Fruit fly (Drosophila melanogaster) whole organism, embryonic: Measurements from ENCODE around the gene CG8891.

Experiments used
- Bgb ChIP-seq: fragments of 200-800 bp; sonication (Bioruptor generic); IDR thresholded peaks from 2 replicates; pipeline ENCODE4 v1.3.6; 2022; ENCODE audit warnings: missing biosample characterization, missing genetic modification characterization; ENCODE audit not compliant: partially characterized antibody
- Blimp-1 ChIP-seq: fragments of 200-800 bp; sonication (Bioruptor generic); optimal IDR thresholded peaks from 3 replicates; lab custom pipeline; 2018; ENCODE audit warnings: missing biosample characterization, missing genetic modification characterization, mild to moderate bottlenecking, moderate library complexity, missing genetic modification reagents
- CG10979 ChIP-seq: fragments of 200-800 bp; sonication (Bioruptor generic); optimal IDR thresholded peaks from 2 replicates; lab custom pipeline; 2018; ENCODE audit warnings: missing biosample characterization, mild to moderate bottlenecking, missing genetic modification characterization, moderate library complexity
- CG11247 ChIP-seq: fragments of 200-800 bp; sonication (Bioruptor generic); IDR thresholded peaks from 2 replicates; pipeline ENCODE4 v1.3.6; 2022; ENCODE audit warnings: missing biosample characterization, missing genetic modification characterization
- CG12219 ChIP-seq: fragments of 200-800 bp; sonication (Bioruptor generic); optimal IDR thresholded peaks from 3 replicates; lab custom pipeline; 2018; ENCODE audit warnings: missing biosample characterization, mild to moderate bottlenecking, missing genetic modification characterization
- CG1233 ChIP-seq: fragments of 200-800 bp; sonication (Bioruptor generic); optimal IDR thresholded peaks from 4 replicates; lab custom pipeline; 2018; ENCODE audit warnings: missing biosample characterization, mild to moderate bottlenecking, missing genetic modification characterization
- CG12744 ChIP-seq: fragments of 200-800 bp; sonication (Bioruptor generic); optimal IDR thresholded peaks from 2 replicates; lab custom pipeline; 2016; ENCODE audit warnings: missing biosample characterization, missing genetic modification characterization
- CG14050 ChIP-seq: fragments of 200-800 bp; sonication (Bioruptor generic); IDR thresholded peaks from 3 replicates; pipeline ENCODE4 v1.3.6; 2022; ENCODE audit warnings: missing biosample characterization, missing genetic modification characterization
- CG16779 ChIP-seq: fragments of 200-800 bp; sonication (Bioruptor generic); IDR thresholded peaks from 2 replicates; pipeline ENCODE4 v1.3.6; 2022; ENCODE audit warnings: missing biosample characterization, missing genetic modification characterization
- CG2116 ChIP-seq: fragments of 200-800 bp; sonication (Bioruptor generic); optimal IDR thresholded peaks from 3 replicates; lab custom pipeline; 2018; ENCODE audit warnings: missing biosample characterization, mild to moderate bottlenecking, missing genetic modification characterization
- CG32772 ChIP-seq: fragments of 200-800 bp; sonication (Bioruptor generic); IDR thresholded peaks from 2 replicates; pipeline ENCODE4 v1.3.6; 2022; ENCODE audit warnings: missing biosample characterization, missing genetic modification characterization
- CG3726 ChIP-seq: fragments of 200-800 bp; sonication (Bioruptor generic); IDR thresholded peaks from 3 replicates; pipeline ENCODE4, ENCODE4 v1.3.6; 2022; ENCODE audit warnings: missing biosample characterization, missing genetic modification characterization
- CG6654 ChIP-seq: fragments of 200-800 bp; sonication (Bioruptor generic); optimal IDR thresholded peaks from 2 replicates; lab custom pipeline; 2017; ENCODE audit warnings: missing biosample characterization, mild to moderate bottlenecking, missing genetic modification characterization
- CG7271 ChIP-seq: fragments of 200-800 bp; sonication (Bioruptor generic); optimal IDR thresholded peaks from 2 replicates; lab custom pipeline; 2018; ENCODE audit warnings: missing biosample characterization, mild to moderate bottlenecking, missing genetic modification characterization, moderate library complexity
- CG8924 ChIP-seq: fragments of 200-800 bp; optimal IDR thresholded peaks from 3 replicates; lab custom pipeline; 2019; ENCODE audit warnings: missing biosample characterization, mild to moderate bottlenecking, missing genetic modification characterization, moderate library complexity
- CG8944 ChIP-seq: fragments of 200-800 bp; sonication (Bioruptor generic); optimal IDR thresholded peaks from 3 replicates; lab custom pipeline; 2016; ENCODE audit warnings: missing biosample characterization, missing genetic modification characterization
- CG9727 ChIP-seq: fragments of 200-800 bp; sonication (Bioruptor generic); optimal IDR thresholded peaks from 3 replicates; lab custom pipeline; 2017; ENCODE audit warnings: missing biosample characterization, mild to moderate bottlenecking, missing genetic modification characterization
- Dad ChIP-seq: fragments of 200-800 bp; sonication (Bioruptor generic); optimal IDR thresholded peaks from 3 replicates; lab custom pipeline; 2016; ENCODE audit warnings: missing biosample characterization, missing genetic modification characterization
- Dbx ChIP-seq: fragments of 200-800 bp; sonication (Bioruptor generic); IDR thresholded peaks from 3 replicates; pipeline ENCODE4 v1.3.6; 2022; ENCODE audit warnings: missing biosample characterization, missing genetic modification characterization
- Doc2 ChIP-seq: fragments of 200-800 bp; sonication (Bioruptor generic); IDR thresholded peaks from 2 replicates; pipeline ENCODE4 v1.3.6; 2022; ENCODE audit warnings: missing biosample characterization, missing genetic modification characterization
- GATAe ChIP-seq: fragments of 200-800 bp; sonication (Bioruptor generic); conservative IDR thresholded peaks from 2 replicates; pipeline ENCODE4 v1.3.6; 2022; ENCODE audit warnings: missing biosample characterization, missing genetic modification characterization
- HmgZ ChIP-seq: fragments of 200-800 bp; sonication (Bioruptor generic); optimal IDR thresholded peaks from 2 replicates; lab custom pipeline; 2018; ENCODE audit warnings: missing biosample characterization, mild to moderate bottlenecking, missing genetic modification characterization
- Nf-YB ChIP-seq: fragments of 200-800 bp; sonication (Bioruptor generic); optimal IDR thresholded peaks from 3 replicates; lab custom pipeline; 2019; ENCODE audit warnings: missing biosample characterization, mild to moderate bottlenecking, missing genetic modification characterization, moderate library complexity
- Oaz ChIP-seq: fragments of 200-800 bp; sonication (Bioruptor generic); IDR thresholded peaks from 2 replicates; pipeline ENCODE4 v1.3.6; 2022; ENCODE audit warnings: missing biosample characterization, missing genetic modification characterization
- Sry-δ ChIP-seq: fragments of 200-800 bp; sonication (Bioruptor generic); optimal IDR thresholded peaks from 2 replicates; lab custom pipeline; 2016; ENCODE audit warnings: missing biosample characterization, missing genetic modification characterization
- Trl ChIP-seq, 3 experiments: fragments of >200 bp in 2 of 3; fragments of 200-800 bp in 1 of 3; sonication (Bioruptor generic) in 1 of 3; optimal IDR thresholded peaks; 2 replicates in 1 of 3; 3 replicates in 2 of 3; lab custom pipeline; 2016 to 2017; ENCODE audit warnings: missing biosample characterization in 1 of 3, missing genetic modification characterization in 1 of 3
- bigmax ChIP-seq: fragments of 200-800 bp; sonication (Bioruptor generic); optimal IDR thresholded peaks from 2 replicates; lab custom pipeline; 2018; ENCODE audit warnings: missing biosample characterization, mild to moderate bottlenecking, missing genetic modification characterization
- br ChIP-seq: fragments of >200 bp; optimal IDR thresholded peaks from 2 replicates; lab custom pipeline; 2017
- chinmo ChIP-seq: fragments of 200-800 bp; sonication (Bioruptor generic); IDR thresholded peaks from 4 replicates; pipeline ENCODE4 v1.3.6; 2022; ENCODE audit warnings: missing biosample characterization, missing genetic modification characterization; ENCODE audit not compliant: partially characterized antibody
- crp ChIP-seq, 2 experiments: fragments of 200-800 bp; sonication (Bioruptor generic); optimal IDR thresholded peaks; 2 replicates in 1 of 2; 3 replicates in 1 of 2; lab custom pipeline; 2017; ENCODE audit warnings: missing biosample characterization in 2 of 2, missing genetic modification characterization in 2 of 2, mild to moderate bottlenecking in 1 of 2, moderate library complexity in 1 of 2
- dmrt99B ChIP-seq: fragments of 200-800 bp; sonication (Bioruptor generic); optimal IDR thresholded peaks from 2 replicates; lab custom pipeline; 2018; ENCODE audit warnings: missing biosample characterization, mild to moderate bottlenecking, missing genetic modification characterization, moderate library complexity
- ewg ChIP-seq: fragments of 200-800 bp; sonication (Bioruptor generic); optimal IDR thresholded peaks from 3 replicates; lab custom pipeline; 2017; ENCODE audit warnings: mild to moderate bottlenecking, missing biosample characterization, missing genetic modification reagents, missing genetic modification characterization
- grn ChIP-seq: fragments of 200-800 bp; sonication (Bioruptor generic); optimal IDR thresholded peaks from 3 replicates; lab custom pipeline; 2017; ENCODE audit warnings: missing biosample characterization, missing genetic modification characterization
- hkb ChIP-seq, 2 experiments: fragments of 200-800 bp in 1 of 2; fragments of >200 bp in 1 of 2; sonication (Bioruptor generic) in 1 of 2; IDR thresholded peaks in 1 of 2; optimal IDR thresholded peaks in 1 of 2; 2 replicates each; pipeline versions ENCODE4 v1.3.6 to Lab custom; 2017 to 2022; ENCODE audit warnings: missing biosample characterization in 1 of 2, missing genetic modification characterization in 1 of 2
- ind ChIP-seq: fragments of 200-800 bp; sonication (Bioruptor generic); optimal IDR thresholded peaks from 3 replicates; lab custom pipeline; 2016; ENCODE audit warnings: missing biosample characterization, missing genetic modification characterization
- kay ChIP-seq: fragments of 200-800 bp; sonication (Bioruptor generic); optimal IDR thresholded peaks from 2 replicates; lab custom pipeline; 2016; ENCODE audit warnings: missing biosample characterization, missing genetic modification characterization
- knrl ChIP-seq: fragments of 200-800 bp; sonication (Bioruptor generic); IDR thresholded peaks from 3 replicates; pipeline ENCODE4 v1.3.6; 2022; ENCODE audit warnings: missing biosample characterization, missing genetic modification characterization; ENCODE audit not compliant: partially characterized antibody
- lov ChIP-seq, 2 experiments: fragments of 200-800 bp in 1 of 2; fragments of >200 bp in 1 of 2; sonication (Bioruptor generic) in 1 of 2; IDR thresholded peaks in 1 of 2; optimal IDR thresholded peaks in 1 of 2; 2 replicates in 1 of 2; 3 replicates in 1 of 2; pipeline versions ENCODE4 v1.3.6 to Lab custom; 2017 to 2022; ENCODE audit warnings: missing biosample characterization in 1 of 2, missing genetic modification characterization in 1 of 2
- mld ChIP-seq: fragments of 200-800 bp; sonication (Bioruptor generic); IDR thresholded peaks from 3 replicates; pipeline ENCODE4 v1.3.6; 2022; ENCODE audit warnings: missing biosample characterization, missing genetic modification characterization; ENCODE audit not compliant: partially characterized antibody
- nerfin-1 ChIP-seq: fragments of 200-800 bp; sonication (Bioruptor generic); optimal IDR thresholded peaks from 3 replicates; lab custom pipeline; 2019; ENCODE audit warnings: missing biosample characterization, mild to moderate bottlenecking, missing genetic modification characterization, moderate library complexity
- nerfin-2 ChIP-seq: fragments of 200-800 bp; sonication (Bioruptor generic); IDR thresholded peaks from 2 replicates; pipeline ENCODE4 v1.3.6; 2022; ENCODE audit warnings: missing biosample characterization, missing genetic modification characterization; ENCODE audit not compliant: partially characterized antibody
- pho ChIP-seq: fragments of 200-800 bp; sonication (Bioruptor generic); optimal IDR thresholded peaks from 2 replicates; lab custom pipeline; 2016; ENCODE audit warnings: missing biosample characterization, missing genetic modification characterization
- sd ChIP-seq: fragments of 200-800 bp; sonication (Bioruptor generic); optimal IDR thresholded peaks from 3 replicates; lab custom pipeline; 2018; ENCODE audit warnings: missing biosample characterization, mild to moderate bottlenecking, missing genetic modification characterization, moderate library complexity
- sim ChIP-seq: fragments of 200-800 bp; sonication (Bioruptor generic); IDR thresholded peaks from 2 replicates; pipeline ENCODE4 v1.3.6; 2022; ENCODE audit warnings: missing biosample characterization, missing genetic modification characterization
- sna ChIP-seq: fragments of 200-800 bp; sonication (Bioruptor generic); IDR thresholded peaks from 2 replicates; pipeline ENCODE4 v1.3.6; 2022; ENCODE audit warnings: missing biosample characterization, missing genetic modification characterization; ENCODE audit not compliant: partially characterized antibody
- tin ChIP-seq: fragments of 200-800 bp; sonication (Bioruptor generic); optimal IDR thresholded peaks from 3 replicates; lab custom pipeline; 2016; ENCODE audit warnings: missing biosample characterization, missing genetic modification characterization
- zen2 ChIP-seq: fragments of 200-800 bp; sonication (Bioruptor generic); IDR thresholded peaks from 3 replicates; pipeline ENCODE4 v1.3.6; 2022; ENCODE audit warnings: missing biosample characterization, missing genetic modification characterization; ENCODE audit not compliant: partially characterized antibody

Gene CG8891

dm6 chr2L:4976988-4977551 is 2.1 kb downstream of the CG8891 start, which contains the start of the genes Gmd and CG3792 (continued):
- TF ChIP-seq dmrt99B (tag; lab: Kevin White, UChicago): no peak
- TF ChIP-seq CG6654 (GFP tag; lab: Kevin White, UChicago): peak; percentile 81
- TF ChIP-seq CG9727 (GFP tag; lab: Kevin White, UChicago): peak; percentile 96
- peak; percentile 80 for TF ChIP-seq sna
- TF ChIP-seq CG12744 (GFP tag; lab: Kevin White, UChicago): peak; percentile 96
- TF ChIP-seq Trl (optimal IDR thresholded peaks at IDR 0.05; lab: Kevin White, UChicago): no peak
- TF ChIP-seq Trl (GFP tag; optimal IDR thresholded peaks at IDR 0.05; lab: Kevin White, UChicago): peak; percentile 94
- no peak for TF ChIP-seq lov (optimal IDR thresholded peaks at IDR 0.05; lab: Kevin White, UChicago)
- TF ChIP-seq lov (GFP tag; IDR thresholded peaks at IDR 0.05; lab: Robert Waterston, UW): peak; percentile 76; the same call in 2 of the 3 replicates
- peak; percentile 97 for TF ChIP-seq Dbx (GFP tag; lab: Robert Waterston, UW)
- TF ChIP-seq ind: peak; percentile 97
- peak; percentile 92 for TF ChIP-seq CG10979
- TF ChIP-seq bigmax (GFP tag; lab: Kevin White, UChicago): no peak
- peak; percentile 90 for TF ChIP-seq GATAe (GFP tag; lab: Robert Waterston, UW)
- TF ChIP-seq kay (GFP tag; lab: Kevin White, UChicago): peak; percentile 96
- peak; percentile 96 for TF ChIP-seq CG11247 (GFP tag; lab: Robert Waterston, UW)
- peak; percentile 89 for TF ChIP-seq ewg (GFP tag; lab: Kevin White, UChicago)
- TF ChIP-seq nerfin-1 (tag; lab: Kevin White, UChicago): peak; percentile 93
- peak; percentile 96 for TF ChIP-seq HmgZ (tag; lab: Kevin White, UChicago)
- TF ChIP-seq CG7271 (tag; lab: Kevin White, UChicago): peak; percentile 77
- TF ChIP-seq sim (GFP tag; lab: Robert Waterston, UW): peak; percentile 94
- peak; percentile 94 for TF ChIP-seq CG1233 (GFP tag; lab: Kevin White, UChicago)
- peak; percentile 94 for TF ChIP-seq Dad (GFP tag; lab: Kevin White, UChicago)
- TF ChIP-seq Sry-δ (GFP tag; lab: Kevin White, UChicago): peak; percentile 77
- no peak for TF ChIP-seq br (lab: Kevin White, UChicago)
- TF ChIP-seq pho (GFP tag; lab: Kevin White, UChicago): peak; percentile 96
- peak; percentile 82 for TF ChIP-seq Doc2 (GFP tag; lab: Robert Waterston, UW)
- TF ChIP-seq nerfin-2 (GFP tag; lab: Robert Waterston, UW): peak; percentile 92
- peak; percentile 93 for TF ChIP-seq CG14050 (GFP tag; lab: Robert Waterston, UW)
- peak; percentile 78 for TF ChIP-seq Bgb (GFP tag; lab: Robert Waterston, UW)
- peak; percentile 93 for TF ChIP-seq sd (tag; lab: Kevin White, UChicago)
- peak; percentile 94 for TF ChIP-seq CG8944 (GFP tag; lab: Kevin White, UChicago)
- TF ChIP-seq mld (GFP tag; lab: Robert Waterston, UW): peak; percentile 61; the same call in 1 of the 3 replicates
- peak; percentile 82 for TF ChIP-seq Nf-YB
- peak; percentile 72; the same call in 2 of the 3 replicates for TF ChIP-seq zen2
- peak; percentile 91 for TF ChIP-seq Blimp-1
- peak in 1 of 2 experiments; percentile 69 for TF ChIP-seq crp (GFP tag; optimal IDR thresholded peaks at IDR 0.05; lab: Kevin White, UChicago)
- TF ChIP-seq CG3726 (GFP tag; lab: Robert Waterston, UW): peak; percentile 94
- TF ChIP-seq CG16779 (GFP tag; lab: Robert Waterston, UW): peak; percentile 89
- TF ChIP-seq CG32772: peak; percentile 97
- peak; percentile 94 for TF ChIP-seq CG8924 (tag; lab: Kevin White, UChicago)
- peak; percentile 89 for TF ChIP-seq Oaz (GFP tag; lab: Robert Waterston, UW)
- TF ChIP-seq grn (GFP tag; lab: Kevin White, UChicago): peak; percentile 59
- TF ChIP-seq CG12219 (GFP tag; lab: Kevin White, UChicago): peak; percentile 91
- peak; percentile 93 for TF ChIP-seq tin
- peak; percentile 17 for TF ChIP-seq hkb (optimal IDR thresholded peaks at IDR 0.05; lab: Kevin White, UChicago)
- TF ChIP-seq hkb (GFP tag; IDR thresholded peaks at IDR 0.05; lab: Robert Waterston, UW): peak; percentile 96
- peak; percentile 87 for TF ChIP-seq knrl (GFP tag; lab: Robert Waterston, UW)
- peak; percentile 92 for TF ChIP-seq CG2116 (GFP tag; lab: Kevin White, UChicago)
- no peak for TF ChIP-seq chinmo (GFP tag; lab: Robert Waterston, UW)
